Fruit fly (Drosophila melanogaster) whole organism, embryonic: ENCODE data around the gene CG32281.
A peak's percentile ranks its signal among the peaks of the same experiment; 100 is the strongest.

ENCODE experiments used
- BEAF-32 ChIP-seq: fragments of 200-800 bp; sonication (Bioruptor generic); optimal IDR thresholded peaks from 3 replicates; lab custom pipeline; 2017; ENCODE audit warnings: missing biosample characterization, missing genetic modification characterization, mild to moderate bottlenecking, moderate library complexity, missing genetic modification reagents
- CG10565 ChIP-seq: fragments of 200-800 bp; sonication (Bioruptor generic); optimal IDR thresholded peaks from 3 replicates; lab custom pipeline; 2016; ENCODE audit warnings: missing biosample characterization, mild to moderate bottlenecking, missing genetic modification characterization
- CG12104 ChIP-seq: fragments of 200-800 bp; sonication (Bioruptor generic); optimal IDR thresholded peaks from 3 replicates; lab custom pipeline; 2016; ENCODE audit warnings: missing biosample characterization, missing genetic modification characterization
- CG12219 ChIP-seq: fragments of 200-800 bp; sonication (Bioruptor generic); optimal IDR thresholded peaks from 3 replicates; lab custom pipeline; 2018; ENCODE audit warnings: missing biosample characterization, mild to moderate bottlenecking, missing genetic modification characterization
- CG13894 ChIP-seq: fragments of 200-800 bp; sonication (Bioruptor generic); optimal IDR thresholded peaks from 3 replicates; lab custom pipeline; 2018; ENCODE audit warnings: missing biosample characterization, mild to moderate bottlenecking, missing genetic modification characterization, moderate library complexity
- CG14441 ChIP-seq: fragments of 200-800 bp; sonication (Bioruptor generic); IDR thresholded peaks from 2 replicates; pipeline ENCODE4 v1.3.6; 2022; ENCODE audit warnings: missing biosample characterization, missing genetic modification characterization
- CG14667 ChIP-seq: fragments of 200-800 bp; sonication (Bioruptor generic); IDR thresholded peaks from 2 replicates; pipeline ENCODE4 v1.3.6; 2022; ENCODE audit warnings: missing biosample characterization, missing genetic modification characterization
- CG14710 ChIP-seq: fragments of 200-800 bp; sonication (Bioruptor generic); optimal IDR thresholded peaks from 3 replicates; lab custom pipeline; 2019; ENCODE audit warnings: missing biosample characterization, mild to moderate bottlenecking, missing genetic modification characterization, moderate library complexity
- CG14860 ChIP-seq: fragments of 200-800 bp; sonication (Bioruptor generic); IDR thresholded peaks from 3 replicates; pipeline ENCODE4 v1.3.6; 2022; ENCODE audit warnings: missing biosample characterization, missing genetic modification characterization; ENCODE audit not compliant: partially characterized antibody
- CG15011 ChIP-seq: fragments of 200-800 bp; sonication (Bioruptor generic); optimal IDR thresholded peaks from 3 replicates; lab custom pipeline; 2018; ENCODE audit warnings: missing biosample characterization, mild to moderate bottlenecking, missing genetic modification characterization
- CG15073 ChIP-seq: fragments of 200-800 bp; sonication (Bioruptor generic); optimal IDR thresholded peaks from 2 replicates; lab custom pipeline; 2016; ENCODE audit warnings: missing biosample characterization, missing genetic modification characterization
- CG1602 ChIP-seq: fragments of 200-800 bp; sonication (Bioruptor generic); optimal IDR thresholded peaks from 3 replicates; lab custom pipeline; 2016; ENCODE audit warnings: missing biosample characterization, missing genetic modification characterization
- CG16779 ChIP-seq: fragments of 200-800 bp; sonication (Bioruptor generic); IDR thresholded peaks from 2 replicates; pipeline ENCODE4 v1.3.6; 2022; ENCODE audit warnings: missing biosample characterization, missing genetic modification characterization
- CG3065 ChIP-seq: fragments of 200-800 bp; sonication (Bioruptor generic); optimal IDR thresholded peaks from 2 replicates; lab custom pipeline; 2016; ENCODE audit warnings: missing biosample characterization, missing genetic modification characterization
- CG31224 ChIP-seq: fragments of 200-800 bp; sonication (Bioruptor generic); IDR thresholded peaks from 2 replicates; pipeline ENCODE4 v1.3.6; 2022; ENCODE audit warnings: missing biosample characterization, missing genetic modification characterization
- CG4617 ChIP-seq: fragments of 200-800 bp; sonication (Bioruptor generic); optimal IDR thresholded peaks from 3 replicates; lab custom pipeline; 2016; ENCODE audit warnings: missing biosample characterization, missing genetic modification characterization, borderline replicate concordance
- CG5180 ChIP-seq: fragments of 200-800 bp; sonication (Bioruptor generic); optimal IDR thresholded peaks from 3 replicates; lab custom pipeline; 2017; ENCODE audit warnings: missing biosample characterization, missing genetic modification characterization, mild to moderate bottlenecking, moderate library complexity, missing genetic modification reagents
- CG5953 ChIP-seq: fragments of 200-800 bp; sonication (Bioruptor generic); IDR thresholded peaks from 2 replicates; pipeline ENCODE4 v1.3.6; 2022; ENCODE audit warnings: missing biosample characterization, missing genetic modification characterization
- CG7357 ChIP-seq: fragments of 200-800 bp; sonication (Bioruptor generic); IDR thresholded peaks from 3 replicates; pipeline ENCODE4 v1.3.6; 2022; ENCODE audit warnings: missing biosample characterization, missing genetic modification characterization
- CG7372 ChIP-seq: fragments of 200-800 bp; sonication (Bioruptor generic); IDR thresholded peaks from 2 replicates; pipeline ENCODE4 v1.3.6; 2022; ENCODE audit warnings: missing biosample characterization, missing genetic modification characterization
- CG8281 ChIP-seq: fragments of 200-800 bp; sonication (Bioruptor generic); optimal IDR thresholded peaks from 2 replicates; lab custom pipeline; 2018; ENCODE audit warnings: missing biosample characterization, mild to moderate bottlenecking, missing genetic modification characterization, moderate library complexity
- CG8478 ChIP-seq: fragments of >200 bp; optimal IDR thresholded peaks from 2 replicates; lab custom pipeline; 2018
- CG8944 ChIP-seq: fragments of 200-800 bp; sonication (Bioruptor generic); optimal IDR thresholded peaks from 3 replicates; lab custom pipeline; 2016; ENCODE audit warnings: missing biosample characterization, missing genetic modification characterization
- Camta ChIP-seq: fragments of 200-800 bp; sonication (Bioruptor generic); optimal IDR thresholded peaks from 2 replicates; lab custom pipeline; 2016; ENCODE audit warnings: missing biosample characterization, missing genetic modification characterization
- CkIIα-i1 ChIP-seq: fragments of 200-800 bp; sonication (Bioruptor generic); IDR thresholded peaks from 2 replicates; pipeline ENCODE4 v1.3.6; 2022; ENCODE audit warnings: missing biosample characterization, missing genetic modification characterization
- CrebB ChIP-seq: fragments of 200-800 bp; sonication (Bioruptor generic); optimal IDR thresholded peaks from 3 replicates; lab custom pipeline; 2018; ENCODE audit warnings: missing biosample characterization, mild to moderate bottlenecking, missing genetic modification characterization
- Drgx ChIP-seq: fragments of 200-800 bp; sonication (Bioruptor generic); IDR thresholded peaks from 2 replicates; pipeline ENCODE4 v1.3.6; 2022; ENCODE audit warnings: missing biosample characterization, missing genetic modification characterization
- E2f2 ChIP-seq: fragments of 200-800 bp; sonication (Bioruptor generic); IDR thresholded peaks from 2 replicates; pipeline ENCODE4 v1.3.6; 2022; ENCODE audit warnings: missing biosample characterization, missing genetic modification characterization
- Lhr ChIP-seq: fragments of 200-800 bp; sonication (Bioruptor generic); optimal IDR thresholded peaks from 3 replicates; lab custom pipeline; 2017; ENCODE audit warnings: mild to moderate bottlenecking, missing biosample characterization, missing genetic modification reagents, missing genetic modification characterization
- Mad ChIP-seq: fragments of 200-800 bp; sonication (Bioruptor generic); optimal IDR thresholded peaks from 2 replicates; lab custom pipeline; 2016; ENCODE audit warnings: missing biosample characterization, missing genetic modification characterization
- NFAT ChIP-seq: fragments of 200-800 bp; sonication (Bioruptor generic); IDR thresholded peaks from 2 replicates; pipeline ENCODE4 v1.3.6; 2022; ENCODE audit warnings: missing biosample characterization, missing genetic modification characterization
- NK7.1 ChIP-seq: fragments of 200-800 bp; sonication (Bioruptor generic); optimal IDR thresholded peaks from 3 replicates; lab custom pipeline; 2016; ENCODE audit warnings: missing biosample characterization, missing genetic modification characterization
- Sox102F ChIP-seq: fragments of 200-800 bp; sonication (Bioruptor generic); optimal IDR thresholded peaks from 2 replicates; lab custom pipeline; 2018; ENCODE audit warnings: missing biosample characterization, mild to moderate bottlenecking, missing genetic modification characterization, moderate library complexity
- Vsx1 ChIP-seq: fragments of 200-800 bp; sonication (Bioruptor generic); optimal IDR thresholded peaks from 2 replicates; lab custom pipeline; 2017; ENCODE audit warnings: missing biosample characterization, mild to moderate bottlenecking, missing genetic modification characterization, missing genetic modification reagents
- caup ChIP-seq: fragments of 200-800 bp; sonication (Bioruptor generic); optimal IDR thresholded peaks from 3 replicates; lab custom pipeline; 2017; ENCODE audit warnings: missing biosample characterization, mild to moderate bottlenecking, missing genetic modification characterization, moderate library complexity; ENCODE audit not compliant: severe bottlenecking
- dan ChIP-seq: fragments of 200-800 bp; sonication (Bioruptor generic); IDR thresholded peaks from 2 replicates; pipeline ENCODE4 v1.3.6; 2022; ENCODE audit warnings: missing biosample characterization, missing genetic modification characterization
- emc ChIP-seq: fragments of 200-800 bp; sonication (Bioruptor generic); optimal IDR thresholded peaks from 2 replicates; lab custom pipeline; 2016; ENCODE audit warnings: missing biosample characterization, missing genetic modification characterization
- ems ChIP-seq: fragments of 200-800 bp; sonication (Bioruptor generic); optimal IDR thresholded peaks from 3 replicates; lab custom pipeline; 2016; ENCODE audit warnings: missing biosample characterization, missing genetic modification characterization
- ewg ChIP-seq: fragments of 200-800 bp; sonication (Bioruptor generic); optimal IDR thresholded peaks from 3 replicates; lab custom pipeline; 2017; ENCODE audit warnings: mild to moderate bottlenecking, missing biosample characterization, missing genetic modification reagents, missing genetic modification characterization
- exex ChIP-seq: fragments of 200-800 bp; sonication (Bioruptor generic); optimal IDR thresholded peaks from 4 replicates; lab custom pipeline; 2018; ENCODE audit warnings: missing biosample characterization, mild to moderate bottlenecking, missing genetic modification characterization, moderate library complexity
- grau ChIP-seq: fragments of 200-800 bp; optimal IDR thresholded peaks from 3 replicates; lab custom pipeline; 2019; ENCODE audit warnings: missing biosample characterization, mild to moderate bottlenecking, missing genetic modification characterization, moderate library complexity
- org-1 ChIP-seq: fragments of 200-800 bp; sonication (Bioruptor generic); optimal IDR thresholded peaks from 2 replicates; lab custom pipeline; 2017; ENCODE audit warnings: missing biosample characterization, missing genetic modification characterization
- pfk ChIP-seq: fragments of 200-800 bp; sonication (Bioruptor generic); optimal IDR thresholded peaks from 2 replicates; lab custom pipeline; 2018; ENCODE audit warnings: missing biosample characterization, mild to moderate bottlenecking, missing genetic modification characterization, moderate library complexity
- sim ChIP-seq: fragments of 200-800 bp; sonication (Bioruptor generic); IDR thresholded peaks from 2 replicates; pipeline ENCODE4 v1.3.6; 2022; ENCODE audit warnings: missing biosample characterization, missing genetic modification characterization
- slou ChIP-seq: fragments of 200-800 bp; sonication (Bioruptor generic); optimal IDR thresholded peaks from 3 replicates; lab custom pipeline; 2016; ENCODE audit warnings: missing biosample characterization, missing genetic modification characterization
- slp2 ChIP-seq: fragments of 200-800 bp; sonication (Bioruptor generic); optimal IDR thresholded peaks from 2 replicates; lab custom pipeline; 2016; ENCODE audit warnings: missing biosample characterization, missing genetic modification characterization
- ttk ChIP-seq: fragments of 200-800 bp; sonication (Bioruptor generic); IDR thresholded peaks from 2 replicates; pipeline ENCODE4 v2.1.2; 2022; ENCODE audit warnings: missing biosample characterization, missing genetic modification characterization
- wdn ChIP-seq: fragments of 200-800 bp; sonication (Bioruptor generic); IDR thresholded peaks from 2 replicates; pipeline ENCODE4 v1.3.6; 2022; ENCODE audit warnings: missing biosample characterization, missing genetic modification characterization
- yki ChIP-seq: fragments of >200 bp; optimal IDR thresholded peaks from 3 replicates; lab custom pipeline; 2018

The CG32281 gene

dm6 chr3L:3148125-3149059 is 20.8 kb upstream of the CG32281 start, which contains the start of the genes Usp5 and BtbVII (continued):
- TF ChIP-seq org-1 (GFP tag; lab: Kevin White, UChicago) (peak; percentile 8), emc (GFP tag; lab: Kevin White, UChicago) (no peak), CG12219 (peak; percentile 44), CG14667 (GFP tag; lab: Robert Waterston, UW) (no peak), pfk (GFP tag; lab: Kevin White, UChicago) (no peak), caup (GFP tag; lab: Kevin White, UChicago) (peak; percentile 34), CG3065 (GFP tag; lab: Kevin White, UChicago) (peak; percentile 61), CG16779 (GFP tag; lab: Robert Waterston, UW) (no peak), CG7372 (GFP tag; lab: Robert Waterston, UW) (no peak), Lhr (peak; percentile 72), Mad (peak; percentile 66), yki (lab: Kevin White, UChicago) (no peak), exex (tag; lab: Kevin White, UChicago) (peak; percentile 16), CG5180 (GFP tag; lab: Kevin White, UChicago) (peak; percentile 24), NFAT (GFP tag; lab: Robert Waterston, UW) (peak; percentile 67), CG14710 (peak; percentile 73), Drgx (GFP tag; lab: Robert Waterston, UW) (peak; percentile 62), Camta (GFP tag; lab: Kevin White, UChicago) (peak; percentile 43), slp2 (GFP tag; lab: Kevin White, UChicago) (peak; percentile 33), Vsx1 (no peak), CG15011 (GFP tag; lab: Kevin White, UChicago) (no peak), CG8944 (GFP tag; lab: Kevin White, UChicago) (peak; percentile 72), ewg (GFP tag; lab: Kevin White, UChicago) (peak; percentile 46), wdn (0 out of 2 replicates have a peak, but pooled peaks have one; percentile 16), CG15073 (GFP tag; lab: Kevin White, UChicago) (no peak), grau (tag; lab: Kevin White, UChicago) (peak; percentile 59), E2f2 (GFP tag; lab: Robert Waterston, UW) (peak; percentile 49; the same call in 1 of the 2 replicates), CG1602 (GFP tag; lab: Kevin White, UChicago) (peak; percentile 47), dan (GFP tag; lab: Robert Waterston, UW) (no peak), CG31224 (GFP tag; lab: Robert Waterston, UW) (0 out of 2 replicates have a peak, but pooled peaks have one; percentile 10), CG12104 (GFP tag; lab: Kevin White, UChicago) (no peak), ems (GFP tag; lab: Kevin White, UChicago) (peak; percentile 67), ttk (GFP tag; lab: Robert Waterston, UW) (no peak), sim (GFP tag; lab: Robert Waterston, UW) (0 out of 2 replicates have a peak, but pooled peaks have one; percentile 7), CG14860 (peak; percentile 94), BEAF-32 (peak; percentile 95), CkIIα-i1 (GFP tag; lab: Robert Waterston, UW) (no peak), CG8478 (lab: Kevin White, UChicago) (no peak), CG8281 (tag; lab: Kevin White, UChicago) (no peak), CG5953 (no peak), CG13894 (peak; percentile 75), CG4617 (GFP tag; lab: Kevin White, UChicago) (peak; percentile 50), CG7357 (0 out of 3 replicates have a peak, but pooled peaks have one; percentile 12), slou (GFP tag; lab: Kevin White, UChicago) (no peak), NK7.1 (GFP tag; lab: Kevin White, UChicago) (peak; percentile 32), CG10565 (no peak), Sox102F (GFP tag; lab: Kevin White, UChicago) (no peak), CG14441 (GFP tag; lab: Robert Waterston, UW) (peak; percentile 64), CrebB (tag; lab: Kevin White, UChicago) (peak; percentile 41)
